Worm (Caenorhabditis elegans) whole organism, L2 larva: Measurements from ENCODE around the gene C29F9.2.

ENCODE experiments used
- aly-2 ChIP-seq: fragments of 150-350 bp; optimal IDR thresholded peaks from 2 replicates; lab custom pipeline; 2014; ENCODE audit warnings: missing biosample characterization, missing genetic modification characterization
- ama-1 ChIP-seq: fragments of 150-350 bp; optimal IDR thresholded peaks from 2 replicates; lab custom pipeline; 2018; ENCODE audit warnings: inconsistent platforms
- elt-1 ChIP-seq: fragments of 150-350 bp; optimal IDR thresholded peaks from 2 replicates; lab custom pipeline; 2014; ENCODE audit warnings: missing biosample characterization, missing genetic modification characterization
- elt-3 ChIP-seq: sonication (generic microtip); optimal IDR thresholded peaks from 2 replicates; lab custom pipeline; 2017; ENCODE audit warnings: missing biosample characterization, missing genetic modification characterization
- nhr-25 ChIP-seq: fragments of 150-350 bp; sonication (generic microtip); optimal IDR thresholded peaks from 3 replicates; lab custom pipeline; 2014; ENCODE audit warnings: missing biosample characterization, missing genetic modification characterization
- sem-4 ChIP-seq: fragments of 150-350 bp; optimal IDR thresholded peaks from 2 replicates; lab custom pipeline; 2014; ENCODE audit warnings: missing biosample characterization, missing genetic modification reagents, missing genetic modification characterization
- snpc-4 ChIP-seq: fragments of 150-350 bp; optimal IDR thresholded peaks from 2 replicates; lab custom pipeline; 2014; ENCODE audit warnings: missing biosample characterization, missing genetic modification characterization
- unc-55 ChIP-seq: fragments of 150-350 bp; sonication (generic microtip); optimal IDR thresholded peaks from 3 replicates; lab custom pipeline; 2014; ENCODE audit warnings: missing biosample characterization, missing genetic modification reagents, missing genetic modification characterization
- ztf-4 ChIP-seq: fragments of 150-350 bp; optimal IDR thresholded peaks from 2 replicates; lab custom pipeline; 2014; ENCODE audit warnings: missing biosample characterization, missing genetic modification characterization

DNA sequence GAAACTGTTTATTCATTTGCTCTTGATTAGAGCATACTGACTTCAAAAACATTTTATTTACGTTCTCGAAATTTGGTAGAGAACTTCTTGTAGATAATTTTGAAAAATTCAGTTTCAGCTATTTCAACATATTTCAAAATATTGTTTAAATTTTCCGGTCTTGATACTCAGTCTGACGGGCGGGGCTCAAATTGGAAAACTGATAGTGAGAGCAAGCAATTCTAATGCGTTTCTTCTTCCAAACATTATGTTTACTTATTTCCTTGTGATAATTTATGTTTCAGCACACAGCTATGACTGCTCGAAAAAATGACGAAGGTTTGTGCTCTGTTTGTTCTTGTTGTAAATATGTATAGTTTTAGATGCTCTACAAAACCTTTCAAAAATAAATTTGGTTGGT, 10.5 kb upstream of the C29F9.2 start, which contains the start of gene pals-24:
- no peak for TF ChIP-seq ama-1 (lab: Kevin White, UChicago)
- TF ChIP-seq snpc-4: no peak
- no peak for TF ChIP-seq nhr-25 (tag; lab: Kevin White, UChicago)
- TF ChIP-seq aly-2 (tag; lab: Kevin White, UChicago): no peak
- no peak for TF ChIP-seq unc-55 (GFP tag; lab: Kevin White, UChicago)
- no peak for TF ChIP-seq elt-3 (tag; lab: Kevin White, UChicago)
- TF ChIP-seq ztf-4: no peak
- TF ChIP-seq sem-4: no peak
- TF ChIP-seq elt-1 (tag; lab: Kevin White, UChicago): no peak
